Worm (Caenorhabditis elegans): ENCODE data around the gene W09G12.8.

DNA sequence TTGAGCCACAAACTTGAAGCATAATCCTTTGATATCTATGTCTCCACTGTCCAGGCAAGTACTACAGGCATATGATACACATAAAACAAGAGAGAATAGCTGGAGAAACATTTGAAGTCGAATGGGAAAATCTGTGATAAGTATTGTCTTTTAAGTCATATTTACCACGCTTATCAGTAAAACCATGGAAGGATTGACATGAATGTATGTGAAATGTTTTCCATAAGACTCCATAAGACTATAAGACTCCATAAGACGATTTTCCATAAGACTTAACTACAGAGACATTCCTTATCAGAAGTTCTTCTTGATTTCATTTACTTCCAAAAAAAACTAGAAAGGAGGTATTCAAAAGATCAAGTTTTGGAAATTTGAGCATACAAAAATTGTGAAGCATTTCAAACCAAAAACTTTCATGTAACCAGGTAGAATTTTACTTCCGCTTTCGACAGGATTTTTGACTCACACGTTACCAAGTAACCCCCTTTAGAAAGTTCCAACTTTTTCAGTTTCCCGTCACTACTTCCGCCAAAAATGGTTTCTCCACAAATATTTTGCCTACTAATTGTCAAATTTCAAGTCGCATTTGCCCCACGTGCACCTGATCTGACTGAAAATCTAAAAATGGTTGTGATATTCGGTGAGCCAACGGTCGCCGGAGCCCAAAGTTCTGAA is 20.9 kb downstream of the W09G12.8 start, which contains the start of the genes clec-165 and F38A1.11:
- TF ChIP-seq ceh-36 (tag; optimal IDR thresholded peaks at IDR 0.05) (no peak), hnd-1 (tag; optimal IDR thresholded peaks at IDR 0.05) (no peak), tra-4 (tag; optimal IDR thresholded peaks at IDR 0.05) (no peak), ama-1 (optimal IDR thresholded peaks at IDR 0.05) (no peak), flt-1 (GFP tag; IDR thresholded peaks at IDR 0.05) (no peak), ceh-13 (GFP tag; optimal IDR thresholded peaks at IDR 0.05) (no peak), hmg-4 (GFP tag; optimal IDR thresholded peaks at IDR 0.05) (no peak)

Data from whole organism, early embryonic.